ENCODE assay signal across 4 worm cellular contexts in the genomic region with DNA sequence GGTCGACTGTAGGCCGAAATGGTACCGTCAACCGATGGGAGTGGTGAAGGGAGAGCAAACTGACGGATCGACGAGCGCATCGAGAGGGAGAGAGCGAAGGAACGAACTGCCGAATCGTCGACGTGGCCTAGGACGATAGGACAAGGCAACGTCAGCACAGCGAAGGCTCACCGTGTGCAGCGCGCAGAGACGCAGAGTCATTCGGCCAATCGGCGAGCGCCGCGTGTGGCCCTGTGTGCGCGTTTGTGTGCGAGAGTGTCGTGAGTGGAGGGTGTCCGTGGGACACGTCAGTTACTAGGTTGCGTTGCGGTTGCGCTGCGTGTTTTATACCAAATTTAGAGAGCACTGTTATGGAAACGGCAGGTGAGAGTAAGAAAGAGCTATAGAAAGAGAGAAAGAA.
TF ChIP-seq lines count a peak whose summit lies in the region.

A gene (minus strand): TSS at position 158 of the 400 bp plus-strand sequence.

TF ChIP-seq in whole organism, L2 larva, 48 proteins besides CTCF, POLR2A, EP300 and RAD21 (continued from another document):
- TF ChIP-seq sem-4 (tag; optimal IDR thresholded peaks at IDR 0.05; lab: Kevin White, UChicago) (peak; percentile 89), elt-1 (tag; optimal IDR thresholded peaks at IDR 0.05; lab: Kevin White, UChicago) (peak; percentile 50), blmp-1 (tag; optimal IDR thresholded peaks at IDR 0.05; lab: Kevin White, UChicago; ENCODE audit: insufficient read depth) (peak; percentile 74), nhr-23 (tag; optimal IDR thresholded peaks at IDR 0.05; lab: Kevin White, UChicago) (peak; percentile 40), crh-2 (tag; optimal IDR thresholded peaks at IDR 0.05; lab: Kevin White, UChicago) (peak; percentile 100), skn-1 (tag; optimal IDR thresholded peaks at IDR 0.05; lab: Kevin White, UChicago) (no peak), nhr-237 (tag; optimal IDR thresholded peaks at IDR 0.05; lab: Kevin White, UChicago) (peak; percentile 73), ztf-1 (GFP tag; conservative IDR thresholded peaks at IDR 0.05; lab: Robert Waterston, UW) (no peak), egl-27 (tag; optimal IDR thresholded peaks at IDR 0.05; lab: Kevin White, UChicago) (peak; percentile 88), nhr-12 (tag; optimal IDR thresholded peaks at IDR 0.05; lab: Kevin White, UChicago) (peak; percentile 9), ceh-16 (tag; optimal IDR thresholded peaks at IDR 0.05; lab: Kevin White, UChicago) (peak; percentile 97), peb-1 (tag; optimal IDR thresholded peaks at IDR 0.05; lab: Kevin White, UChicago) (no peak), alr-1 (tag; optimal IDR thresholded peaks at IDR 0.05; lab: Kevin White, UChicago) (no peak), F13H6.1 (tag; optimal IDR thresholded peaks at IDR 0.05; lab: Kevin White, UChicago) (peak; percentile 96), lin-39 (tag; optimal IDR thresholded peaks at IDR 0.05; lab: Kevin White, UChicago) (no peak), nhr-25 (tag; optimal IDR thresholded peaks at IDR 0.05; lab: Kevin White, UChicago) (peak; percentile 92), dmd-4 (tag; optimal IDR thresholded peaks at IDR 0.05; lab: Kevin White, UChicago) (no peak), ztf-11 (tag; optimal IDR thresholded peaks at IDR 0.05; lab: Kevin White, UChicago) (no peak), unc-62 (GFP tag; optimal IDR thresholded peaks at IDR 0.05; lab: Kevin White, UChicago) (peak; percentile 47), nhr-6 (tag; optimal IDR thresholded peaks at IDR 0.05; lab: Kevin White, UChicago) (peak; percentile 85), lin-13 (GFP tag; optimal IDR thresholded peaks at IDR 0.05; lab: Kevin White, UChicago) (peak; percentile 93), Y55F3AM.14 (GFP tag; optimal IDR thresholded peaks at IDR 0.05; lab: Kevin White, UChicago) (peak; percentile 88), nhr-21 (tag; optimal IDR thresholded peaks at IDR 0.05; lab: Kevin White, UChicago) (peak; percentile 96), nhr-77 (tag; optimal IDR thresholded peaks at IDR 0.05; lab: Kevin White, UChicago) (peak; percentile 77), aly-2 (tag; optimal IDR thresholded peaks at IDR 0.05; lab: Kevin White, UChicago) (no peak), nhr-129 (tag; optimal IDR thresholded peaks at IDR 0.05; lab: Kevin White, UChicago) (peak; percentile 98), nhr-11 (tag; optimal IDR thresholded peaks at IDR 0.05; lab: Kevin White, UChicago) (no peak)
TF ChIP-seq in whole organism, L2 larva: peak in this region for 36.

TF ChIP-seq in whole organism, L4 larva, 104 proteins besides CTCF, POLR2A, EP300 and RAD21 (continued from another document and continues in another):
- TF ChIP-seq dve-1 (tag; optimal IDR thresholded peaks at IDR 0.05; lab: Kevin White, UChicago; ENCODE audit: insufficient read depth) (peak; percentile 99), nhr-6 (tag; optimal IDR thresholded peaks at IDR 0.05; lab: Kevin White, UChicago) (peak; percentile 96), F49E8.2 (tag; optimal IDR thresholded peaks at IDR 0.05; lab: Kevin White, UChicago; ENCODE audit: borderline replicate concordance) (no peak), zip-11 (GFP tag; IDR thresholded peaks at IDR 0.05; lab: Robert Waterston, UW) (0 out of 2 replicates have a peak, but pooled peaks have one; percentile 15), fos-1 (tag; optimal IDR thresholded peaks at IDR 0.05; lab: Kevin White, UChicago) (peak; percentile 29), zag-1 (tag; optimal IDR thresholded peaks at IDR 0.05; lab: Kevin White, UChicago) (peak; percentile 27), skn-1 (tag; optimal IDR thresholded peaks at IDR 0.05; lab: Kevin White, UChicago) (no peak), F44E2.7 (GFP tag; IDR thresholded peaks at IDR 0.05; lab: Robert Waterston, UW) (0 out of 2 replicates have a peak, but pooled peaks have one; percentile 42), daf-12 (tag; optimal IDR thresholded peaks at IDR 0.05; lab: Kevin White, UChicago) (no peak), nhr-28 (tag; optimal IDR thresholded peaks at IDR 0.05; lab: Kevin White, UChicago) (peak; percentile 92), hlh-11 (tag; optimal IDR thresholded peaks at IDR 0.05; lab: Kevin White, UChicago) (peak; percentile 99), lin-1 (GFP tag; IDR thresholded peaks at IDR 0.05; lab: Robert Waterston, UW) (peak; percentile 98), F10B5.3 (tag; optimal IDR thresholded peaks at IDR 0.05; lab: Kevin White, UChicago) (peak; percentile 86), dmd-9 (GFP tag; IDR thresholded peaks at IDR 0.05; lab: Robert Waterston, UW) (peak; percentile 93), unc-39 (tag; optimal IDR thresholded peaks at IDR 0.05; lab: Kevin White, UChicago) (no peak), dmd-6 (GFP tag; IDR thresholded peaks at IDR 0.05; lab: Robert Waterston, UW) (peak; percentile 99), F37D6.2 (tag; optimal IDR thresholded peaks at IDR 0.05; lab: Kevin White, UChicago) (peak; percentile 92), ZK546.5 (tag; optimal IDR thresholded peaks at IDR 0.05; lab: Kevin White, UChicago) (no peak), unc-130 (GFP tag; optimal IDR thresholded peaks at IDR 0.05; lab: Kevin White, UChicago) (peak; percentile 6), ces-1 (GFP tag; optimal IDR thresholded peaks at IDR 0.05; lab: Kevin White, UChicago) (no peak), nhr-76 (tag; optimal IDR thresholded peaks at IDR 0.05; lab: Kevin White, UChicago) (no peak), aly-2 (tag; optimal IDR thresholded peaks at IDR 0.05; lab: Kevin White, UChicago) (no peak), madf-5 (GFP tag; IDR thresholded peaks at IDR 0.05; lab: Robert Waterston, UW) (0 out of 4 replicates have a peak, but pooled peaks of 1 of the 2 experiments have one; percentile 28), spr-1 (tag; optimal IDR thresholded peaks at IDR 0.05; lab: Kevin White, UChicago) (peak; percentile 88), nhr-237 (tag; optimal IDR thresholded peaks at IDR 0.05; lab: Kevin White, UChicago) (peak; percentile 32), D1046.2 (GFP tag; IDR thresholded peaks at IDR 0.05; lab: Robert Waterston, UW) (peak; percentile 95), snpc-1.2 (GFP tag; IDR thresholded peaks at IDR 0.05; lab: Robert Waterston, UW) (no peak), ceh-44 (GFP tag; IDR thresholded peaks at IDR 0.05; lab: Robert Waterston, UW) (no peak), php-3 (GFP tag; IDR thresholded peaks at IDR 0.05; lab: Robert Waterston, UW) (peak; percentile 95), ceh-28 (tag; optimal IDR thresholded peaks at IDR 0.05; lab: Kevin White, UChicago) (peak; percentile 2), ceh-20 (GFP tag; IDR thresholded peaks at IDR 0.05; lab: Robert Waterston, UW) (peak; percentile 96), cey-2 (tag; optimal IDR thresholded peaks at IDR 0.05; lab: Kevin White, UChicago; ENCODE audit: borderline replicate concordance, insufficient read depth) (no peak), dpl-1 (GFP tag; optimal IDR thresholded peaks at IDR 0.05; lab: Kevin White, UChicago) (peak; percentile 79)

TF ChIP-seq in whole organism, late embryonic, 69 proteins besides CTCF, POLR2A, EP300 and RAD21 (continued from another document and continues in another):
- TF ChIP-seq madf-2 (tag; optimal IDR thresholded peaks at IDR 0.05; lab: Kevin White, UChicago) (no peak), syd-9 (tag; optimal IDR thresholded peaks at IDR 0.05; lab: Kevin White, UChicago) (peak; percentile 71), hlh-30 (tag; optimal IDR thresholded peaks at IDR 0.05; lab: Kevin White, UChicago; ENCODE audit: insufficient read depth) (peak; percentile 85), unc-42 (tag; optimal IDR thresholded peaks at IDR 0.05; lab: Kevin White, UChicago) (peak; percentile 79), sox-4 (tag; optimal IDR thresholded peaks at IDR 0.05; lab: Kevin White, UChicago) (no peak), tbx-7 (tag; optimal IDR thresholded peaks at IDR 0.05; lab: Kevin White, UChicago) (peak; percentile 66), hlh-15 (tag; optimal IDR thresholded peaks at IDR 0.05; lab: Kevin White, UChicago) (no peak), ceh-48 (tag; optimal IDR thresholded peaks at IDR 0.05; lab: Kevin White, UChicago) (no peak), pax-1 (tag; optimal IDR thresholded peaks at IDR 0.05; lab: Kevin White, UChicago) (peak; percentile 10), zip-5 (tag; optimal IDR thresholded peaks at IDR 0.05; lab: Kevin White, UChicago) (no peak), elt-2 (tag; optimal IDR thresholded peaks at IDR 0.05; lab: Kevin White, UChicago) (peak; percentile 81), ceh-19 (GFP tag; optimal IDR thresholded peaks at IDR 0.05; lab: Kevin White, UChicago) (peak; percentile 50), nfya-1 (tag; optimal IDR thresholded peaks at IDR 0.05; lab: Kevin White, UChicago) (peak; percentile 100), pat-9 (tag; optimal IDR thresholded peaks at IDR 0.05; lab: Kevin White, UChicago) (peak; percentile 52), pag-3 (tag; optimal IDR thresholded peaks at IDR 0.05; lab: Kevin White, UChicago; ENCODE audit: borderline replicate concordance) (no peak), ceh-34 (tag; optimal IDR thresholded peaks at IDR 0.05; lab: Kevin White, UChicago) (peak; percentile 95), T23F11.4 (GFP tag; optimal IDR thresholded peaks at IDR 0.05; lab: Kevin White, UChicago) (peak; percentile 86), ahr-1 (tag; optimal IDR thresholded peaks at IDR 0.05; lab: Kevin White, UChicago) (peak; percentile 21), npax-4 (tag; optimal IDR thresholded peaks at IDR 0.05; lab: Kevin White, UChicago) (no peak), eyg-1 (tag; optimal IDR thresholded peaks at IDR 0.05; lab: Kevin White, UChicago) (peak; percentile 67), ref-2 (tag; optimal IDR thresholded peaks at IDR 0.05; lab: Kevin White, UChicago) (peak; percentile 97), unc-55 (GFP tag; optimal IDR thresholded peaks at IDR 0.05; lab: Kevin White, UChicago) (peak; percentile 91), C38D4.7 (GFP tag; optimal IDR thresholded peaks at IDR 0.05; lab: Kevin White, UChicago) (no peak), ceh-45 (GFP tag; IDR thresholded peaks at IDR 0.05; lab: Robert Waterston, UW) (no peak), pha-4 (tag; optimal IDR thresholded peaks at IDR 0.05; lab: Kevin White, UChicago) (no peak), ceh-9 (tag; optimal IDR thresholded peaks at IDR 0.05; lab: Kevin White, UChicago) (no peak), mec-3 (tag; optimal IDR thresholded peaks at IDR 0.05; lab: Kevin White, UChicago; ENCODE audit: borderline replicate concordance) (no peak), pros-1 (tag; optimal IDR thresholded peaks at IDR 0.05; lab: Kevin White, UChicago) (peak; percentile 85), elt-4 (tag; optimal IDR thresholded peaks at IDR 0.05; lab: Kevin White, UChicago) (no peak), lin-11 (tag; optimal IDR thresholded peaks at IDR 0.05; lab: Kevin White, UChicago) (no peak), pha-2 (tag; optimal IDR thresholded peaks at IDR 0.05; lab: Kevin White, UChicago) (no peak), fax-1 (tag; optimal IDR thresholded peaks at IDR 0.05; lab: Kevin White, UChicago) (peak; percentile 54), pqm-1 (tag; optimal IDR thresholded peaks at IDR 0.05; lab: Kevin White, UChicago) (peak; percentile 88), F13H6.1 (tag; optimal IDR thresholded peaks at IDR 0.05; lab: Kevin White, UChicago) (peak; percentile 63), ceh-2 (tag; optimal IDR thresholded peaks at IDR 0.05; lab: Kevin White, UChicago) (peak; percentile 47), dmd-4 (tag; optimal IDR thresholded peaks at IDR 0.05; lab: Kevin White, UChicago; ENCODE audit: borderline replicate concordance) (no peak), K02D7.2 (tag; optimal IDR thresholded peaks at IDR 0.05; lab: Kevin White, UChicago) (no peak)

TF ChIP-seq in whole organism, mixed stage, embryonic, 35 proteins besides CTCF, POLR2A, EP300 and RAD21 (continued from another document):
- TF ChIP-seq nhr-2 (tag; optimal IDR thresholded peaks at IDR 0.05; lab: Kevin White, UChicago) (peak; percentile 70), cnd-1 (tag; optimal IDR thresholded peaks at IDR 0.05; lab: Kevin White, UChicago) (peak; percentile 79), mab-5 (tag; optimal IDR thresholded peaks at IDR 0.05; lab: Kevin White, UChicago) (no peak), ceh-39 (tag; optimal IDR thresholded peaks at IDR 0.05; lab: Kevin White, UChicago) (peak; percentile 92), drap-1 (GFP tag; optimal IDR thresholded peaks at IDR 0.05; lab: Kevin White, UChicago) (peak; percentile 85), hlh-1 (tag; optimal IDR thresholded peaks at IDR 0.05; lab: Kevin White, UChicago) (peak; percentile 53), elt-1 (tag; optimal IDR thresholded peaks at IDR 0.05; lab: Kevin White, UChicago; ENCODE audit: borderline replicate concordance, insufficient read depth) (peak; percentile 9)
TF ChIP-seq in whole organism, mixed stage, embryonic: peak in this region for 25.
